Fruit fly (Drosophila melanogaster) Kc167 (cell line): ENCODE data around the gene Snm1.

Experiments
- Myc ChIP-seq: fragments of >200 bp; optimal IDR thresholded peaks from 2 replicates; lab custom pipeline; 2017; ENCODE audit warnings: missing external identifiers
- Sin3A ChIP-seq: fragments of >200 bp; optimal IDR thresholded peaks from 2 replicates; lab custom pipeline; 2018; ENCODE audit warnings: missing external identifiers
- h ChIP-seq: fragments of >200 bp; optimal IDR thresholded peaks from 3 replicates; lab custom pipeline; 2018; ENCODE audit warnings: missing external identifiers
- insv ChIP-seq: fragments of >200 bp; optimal IDR thresholded peaks from 3 replicates; lab custom pipeline; 2018; ENCODE audit warnings: missing external identifiers
- psq ChIP-seq: fragments of >200 bp; optimal IDR thresholded peaks from 2 replicates; lab custom pipeline; 2017; ENCODE audit warnings: missing external identifiers
- ttk ChIP-seq: sonication (Bioruptor generic); optimal IDR thresholded peaks from 2 replicates; lab custom pipeline; 2017; ENCODE audit warnings: missing external identifiers

Snm1 gene

DNA sequence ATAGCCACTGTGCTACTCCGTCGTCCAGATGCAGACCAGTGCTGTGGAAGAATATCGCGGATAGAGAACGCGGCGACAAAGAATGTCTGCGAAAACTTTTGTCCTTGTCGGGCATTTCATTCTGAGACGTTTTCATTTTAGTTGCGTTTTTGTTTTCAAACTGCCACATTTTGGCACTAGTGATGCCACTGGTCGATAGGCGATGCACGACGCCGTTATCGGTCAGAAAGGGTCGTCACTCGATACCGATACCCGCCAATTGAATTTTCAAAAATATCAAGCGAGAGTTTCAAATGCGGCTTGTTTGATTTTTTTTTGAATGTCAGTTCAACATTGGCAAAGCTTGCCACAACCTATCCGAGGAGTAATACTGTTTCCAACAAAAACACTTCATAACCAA, 4.4 kb upstream of the Snm1 start:
- TF ChIP-seq h (lab: Kevin White, UChicago) (no peak), ttk (lab: Kevin White, UChicago) (no peak), Sin3A (lab: Kevin White, UChicago) (no peak), Myc (lab: Kevin White, UChicago) (no peak), insv (lab: Kevin White, UChicago) (no peak), psq (no peak)

DNA sequence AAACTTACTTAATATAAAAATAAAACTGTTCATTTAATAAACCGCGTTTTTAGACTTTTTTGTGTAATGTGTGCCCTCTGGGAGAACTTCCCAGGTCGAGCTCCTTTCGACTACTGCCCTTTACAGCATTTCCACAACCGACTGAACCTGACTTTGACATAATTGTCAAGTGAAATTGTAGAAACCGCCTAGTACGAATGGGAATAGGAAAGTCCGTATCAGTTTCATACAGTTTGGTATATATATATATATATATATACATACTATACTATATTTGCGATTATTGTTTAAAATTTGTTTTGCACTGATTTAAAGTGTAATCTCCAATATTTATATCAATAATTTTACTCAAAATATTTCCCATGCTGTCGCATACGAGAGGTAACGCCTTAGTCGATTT, 3.8 kb upstream of the Snm1 start, which contains the start of gene mia:
Gene mia (minus strand): TSS at position 101 of the 400 bp plus-strand sequence.
- no peak for TF ChIP-seq Sin3A (lab: Kevin White, UChicago)

- TF ChIP-seq ttk (lab: Kevin White, UChicago) (no peak), psq (no peak), h (lab: Kevin White, UChicago) (no peak), insv (lab: Kevin White, UChicago) (no peak), Myc (lab: Kevin White, UChicago) (no peak), Sin3A (lab: Kevin White, UChicago) (no peak)
These were observed 3.3 kb upstream of the Snm1 start for dm6 chr3R:5551593-5551992.

DNA sequence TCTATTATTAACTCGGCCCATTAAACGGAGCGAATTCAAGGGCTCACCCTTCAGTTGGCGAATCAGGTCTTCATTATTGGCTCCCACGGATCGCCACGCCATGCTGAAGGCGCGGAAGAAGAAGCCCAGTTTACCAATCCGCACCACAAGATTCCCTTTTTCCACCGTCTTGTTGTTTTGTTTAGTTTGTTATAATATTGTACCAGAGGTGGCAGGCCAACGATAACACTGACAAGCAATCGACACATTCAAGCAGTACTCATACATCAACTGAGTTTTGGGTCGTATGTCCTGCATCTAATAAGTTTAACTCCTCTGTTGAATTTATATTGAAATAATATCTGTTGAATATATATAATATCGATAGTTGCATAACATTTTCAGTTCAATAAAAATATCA, 802 bp upstream of the Snm1 start, which contains the start of gene Pcmt:
Gene Pcmt (minus strand): TSS at position 235 of the 400 bp plus-strand sequence.
- TF ChIP-seq h (lab: Kevin White, UChicago) (no peak), Sin3A (lab: Kevin White, UChicago) (no peak), Myc (lab: Kevin White, UChicago) (no peak), psq (no peak), insv (lab: Kevin White, UChicago) (no peak), ttk (lab: Kevin White, UChicago) (no peak)

- no peak for TF ChIP-seq Myc (lab: Kevin White, UChicago)
- no peak for TF ChIP-seq psq
- no peak for TF ChIP-seq ttk (lab: Kevin White, UChicago)
- no peak for TF ChIP-seq Sin3A (lab: Kevin White, UChicago)
- TF ChIP-seq h (lab: Kevin White, UChicago), result no peak
- TF ChIP-seq insv (lab: Kevin White, UChicago), result no peak
These were observed 8.1 kb downstream of the Snm1 start for dm6 chr3R:5562956-5563355.

DNA sequence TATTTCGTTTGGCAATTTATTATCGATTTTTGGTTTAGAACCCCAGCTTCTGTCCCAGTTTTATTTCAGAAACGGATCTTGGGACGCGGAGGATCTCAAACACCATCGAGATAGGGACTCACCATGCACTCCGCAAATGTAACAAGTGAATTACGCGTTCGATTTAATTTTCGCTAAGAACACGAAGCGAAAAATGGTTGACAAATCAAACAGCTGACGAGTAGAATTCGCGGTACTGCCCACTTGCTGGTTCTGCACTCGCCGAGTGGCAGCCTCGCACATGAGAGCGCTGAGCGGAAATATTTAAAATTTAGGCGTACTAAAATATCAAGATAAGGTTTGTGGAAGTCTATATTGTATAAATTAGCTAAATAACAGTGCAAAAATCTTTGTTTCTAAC, 8.5 kb downstream of the Snm1 start, which contains the start of gene Pi4KIIalpha:
Gene Pi4KIIalpha (minus strand): TSS at position 233 of the 400 bp plus-strand sequence.
- TF ChIP-seq insv (lab: Kevin White, UChicago), result no peak

dm6 chr3R:5564775-5565190, 9.9 kb downstream of the Snm1 start, which contains the start of the genes CG14671 and CG12746:
Gene CG14671 (minus strand): TSS chr3R:5564815.
Gene CG12746 (plus strand): TSS chr3R:5564865.
- TF ChIP-seq Sin3A (lab: Kevin White, UChicago) (no peak), Myc (lab: Kevin White, UChicago) (no peak), insv (lab: Kevin White, UChicago) (no peak), ttk (lab: Kevin White, UChicago) (no peak), psq (no peak), h (lab: Kevin White, UChicago) (no peak)

dm6 chr3R:5565623-5566022, 10.7 kb downstream of the Snm1 start:
- TF ChIP-seq h (lab: Kevin White, UChicago) (no peak), Myc (lab: Kevin White, UChicago) (no peak), insv (lab: Kevin White, UChicago) (no peak), psq (no peak), Sin3A (lab: Kevin White, UChicago) (no peak), ttk (lab: Kevin White, UChicago) (no peak)

DNA sequence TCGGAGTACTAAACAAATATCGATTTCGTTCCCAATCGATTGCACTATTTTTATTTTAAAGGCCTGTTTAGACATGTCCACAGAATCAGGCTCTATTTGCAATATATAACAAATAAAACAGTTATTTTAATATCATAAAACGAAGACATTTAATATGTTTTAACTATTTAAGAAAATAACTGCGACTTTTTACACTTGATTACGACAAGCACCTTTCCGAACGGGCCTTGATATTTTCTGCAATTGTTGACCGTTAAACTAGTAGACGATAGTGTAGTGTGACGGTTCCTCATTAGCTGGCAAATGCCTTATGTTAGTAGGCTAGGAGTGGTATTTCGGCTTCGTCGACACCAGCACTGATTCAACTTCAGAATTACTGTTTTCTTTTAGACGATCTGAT, 13.7 kb downstream of the Snm1 start, which contains the start of the genes CG2931 and Rheb:
Gene CG2931 (minus strand): TSS at position 26 of the 400 bp plus-strand sequence.
Gene Rheb (plus strand): TSS at position 332 of the 400 bp plus-strand sequence.
- TF ChIP-seq ttk (lab: Kevin White, UChicago) (no peak), insv (lab: Kevin White, UChicago) (no peak), Myc (lab: Kevin White, UChicago) (no peak), h (lab: Kevin White, UChicago) (no peak)

DNA sequence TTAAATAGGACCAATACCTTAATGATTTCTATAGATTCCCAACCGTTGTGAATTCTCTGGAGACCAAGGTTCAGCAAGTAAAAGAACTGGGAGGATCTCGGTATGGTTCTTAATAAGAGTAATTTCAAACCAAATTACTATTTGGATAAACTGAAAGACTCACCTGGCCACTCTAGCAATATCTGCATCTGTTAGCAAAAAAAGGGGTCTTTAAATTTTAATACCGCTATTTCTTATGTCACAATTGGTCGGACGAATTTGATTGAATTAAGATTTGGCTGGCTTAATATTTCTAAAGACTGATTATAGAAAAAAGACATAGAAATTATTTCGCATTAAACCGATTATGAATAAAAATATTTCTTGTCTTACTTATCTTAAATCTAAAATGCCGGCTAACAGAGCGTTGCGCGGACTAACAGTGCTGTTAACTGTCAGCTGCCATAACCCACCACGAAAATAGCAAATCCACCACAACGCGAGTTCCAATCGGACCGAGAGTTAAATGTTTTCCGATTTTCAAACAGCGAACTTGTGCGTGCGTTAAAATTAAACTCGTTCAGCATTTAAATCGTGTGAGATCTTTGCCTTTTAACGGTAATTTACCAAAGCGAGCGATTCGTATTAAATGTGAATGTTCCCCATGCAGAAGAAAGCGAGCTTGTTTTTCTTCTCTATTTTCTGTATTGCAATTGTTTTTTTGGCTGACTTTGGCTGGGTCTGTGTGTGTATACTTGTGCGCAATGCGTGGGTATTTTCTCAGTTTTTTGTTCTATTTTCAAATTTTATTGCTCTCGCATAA, 16.0 kb downstream of the Snm1 start, which contains the start of gene CRMP:
Gene CRMP (plus strand): TSS at position 474 of the 802 bp plus-strand sequence.
- TF ChIP-seq Myc (lab: Kevin White, UChicago) (no peak), h (lab: Kevin White, UChicago) (no peak), insv (lab: Kevin White, UChicago) (no peak), Sin3A (lab: Kevin White, UChicago) (no peak), psq (no peak), ttk (lab: Kevin White, UChicago) (no peak)

DNA sequence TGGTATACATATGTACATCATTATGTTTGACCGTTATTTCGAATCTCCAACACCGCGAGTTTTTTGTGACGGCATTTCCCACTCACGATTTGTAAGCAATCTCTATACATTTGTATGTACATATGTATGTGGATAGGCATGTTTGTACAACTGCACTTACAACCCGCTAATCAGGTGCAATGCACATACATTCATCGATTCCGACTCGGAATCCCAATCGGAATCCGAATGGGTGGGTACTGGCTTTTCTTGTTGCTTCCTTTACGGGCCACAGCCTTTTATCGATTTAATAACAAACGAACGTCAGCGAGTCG, 16.5 kb downstream of the Snm1 start:
- TF ChIP-seq h (lab: Kevin White, UChicago) (no peak), insv (lab: Kevin White, UChicago) (no peak), Myc (lab: Kevin White, UChicago) (no peak), ttk (lab: Kevin White, UChicago) (no peak), Sin3A (lab: Kevin White, UChicago) (no peak), psq (no peak)

DNA sequence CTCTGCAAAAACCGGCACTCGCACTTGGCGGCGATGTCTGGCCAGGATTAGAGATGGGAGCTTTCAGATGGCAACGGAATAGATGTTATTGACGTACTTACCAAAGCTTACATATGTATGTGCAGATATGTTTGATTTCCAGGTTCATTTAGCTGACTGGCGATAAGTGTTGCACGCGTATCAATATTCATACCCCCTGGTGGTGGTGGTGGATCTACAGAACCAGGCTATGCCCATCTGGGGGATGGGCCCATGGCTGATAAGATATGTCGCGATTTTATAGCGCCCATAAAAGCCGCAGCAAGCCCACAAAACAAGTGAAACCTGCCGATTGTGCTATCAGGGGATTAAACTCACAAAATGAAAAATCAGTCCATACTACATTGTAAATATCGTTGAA, 16.9 kb downstream of the Snm1 start:
- TF ChIP-seq psq (no peak), insv (lab: Kevin White, UChicago) (no peak), ttk (lab: Kevin White, UChicago) (no peak)
